Worm (Caenorhabditis elegans): ENCODE data around the gene srd-8.
A peak's percentile ranks its signal among the peaks of the same experiment; 100 is the strongest.

Gene srd-8

DNA sequence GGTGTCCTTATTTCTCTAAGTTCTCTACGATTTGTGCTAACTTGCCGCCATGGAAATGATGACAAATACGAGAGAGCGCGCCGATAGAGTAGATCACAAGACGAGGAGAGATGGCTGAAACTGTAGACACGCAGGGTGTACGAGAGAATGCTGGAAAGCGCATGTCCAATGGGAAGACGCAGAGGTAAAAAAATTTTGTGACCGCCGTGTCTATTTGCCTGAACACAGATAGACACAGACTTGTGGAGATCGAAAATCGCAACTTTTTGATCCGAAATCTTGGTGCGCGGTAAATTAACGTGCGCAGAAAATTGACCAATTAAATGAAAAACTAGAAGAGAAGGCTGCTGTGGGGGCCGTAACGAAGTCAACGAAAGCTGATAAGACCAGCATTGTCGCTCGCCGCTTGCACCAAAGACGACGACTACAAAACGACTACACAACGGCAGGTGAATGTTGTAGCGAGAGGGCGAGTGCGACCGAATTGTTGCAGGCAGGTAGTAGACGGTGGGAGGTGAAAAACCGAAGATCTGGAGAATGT lies 11.8 kb upstream of the srd-8 start (continued):
- TF ChIP-seq nhr-76 (tag; optimal IDR thresholded peaks at IDR 0.05) (no peak), R02D3.7 (tag; optimal IDR thresholded peaks at IDR 0.05) (peak; percentile 46), snpc-4 (tag; optimal IDR thresholded peaks at IDR 0.05) (peak; percentile 37), nhr-25 (tag; optimal IDR thresholded peaks at IDR 0.05) (peak; percentile 94), skn-1 (tag; optimal IDR thresholded peaks at IDR 0.05) (no peak), tbx-2 (tag; optimal IDR thresholded peaks at IDR 0.05) (peak; percentile 59), nhr-12 (tag; optimal IDR thresholded peaks at IDR 0.05) (no peak), lin-15B (tag; optimal IDR thresholded peaks at IDR 0.05) (peak; percentile 62), nfya-1 (tag; optimal IDR thresholded peaks at IDR 0.05; ENCODE audit: insufficient read depth) (peak; percentile 84), fkh-2 (tag; optimal IDR thresholded peaks at IDR 0.05) (no peak)

DNA sequence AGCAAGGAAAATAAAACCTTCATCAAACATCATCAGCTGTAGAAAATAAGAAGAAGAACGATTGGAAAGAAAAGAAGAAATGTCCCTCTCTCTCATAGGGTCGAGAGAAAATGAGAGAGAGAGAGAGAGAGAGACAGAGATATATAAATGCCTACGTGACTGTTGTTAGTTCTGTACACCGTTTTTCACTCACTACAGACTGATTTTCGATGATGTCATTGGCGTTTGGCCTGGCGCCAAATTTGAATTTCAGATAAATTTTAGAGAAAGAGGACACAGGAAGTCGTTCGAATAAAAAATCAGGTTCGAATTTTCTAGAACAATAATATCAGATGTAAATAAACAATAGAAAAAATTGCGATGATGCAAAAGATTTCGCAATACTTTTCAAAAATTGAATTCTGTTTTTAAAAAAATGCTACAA lies 10.6 kb upstream of the srd-8 start:
- TF ChIP-seq ztf-4 (tag; optimal IDR thresholded peaks at IDR 0.05) = no peak
- TF ChIP-seq nhr-76 (tag; optimal IDR thresholded peaks at IDR 0.05) = no peak
- no peak for TF ChIP-seq unc-62 (GFP tag; optimal IDR thresholded peaks at IDR 0.05)
- no peak for TF ChIP-seq fkh-2 (tag; optimal IDR thresholded peaks at IDR 0.05)
- TF ChIP-seq snpc-4 (tag; optimal IDR thresholded peaks at IDR 0.05) = no peak
- TF ChIP-seq nhr-43 (tag; optimal IDR thresholded peaks at IDR 0.05; ENCODE audit: poor library complexity, severe bottlenecking) = peak; percentile 87
- TF ChIP-seq tbx-2 (tag; optimal IDR thresholded peaks at IDR 0.05) = no peak
- TF ChIP-seq nhr-11 (tag; optimal IDR thresholded peaks at IDR 0.05) = no peak
- peak in 1 of 3 experiments; percentile 5 for TF ChIP-seq elt-3 (tag; optimal IDR thresholded peaks at IDR 0.05)
- TF ChIP-seq elt-1 (tag; optimal IDR thresholded peaks at IDR 0.05) = no peak
- peak; percentile 49 for TF ChIP-seq R02D3.7 (tag; optimal IDR thresholded peaks at IDR 0.05)
- peak; percentile 29 for TF ChIP-seq egl-27 (tag; optimal IDR thresholded peaks at IDR 0.05)
- TF ChIP-seq lin-39 (tag; optimal IDR thresholded peaks at IDR 0.05) = no peak
- no peak for TF ChIP-seq nhr-12 (tag; optimal IDR thresholded peaks at IDR 0.05)
- no peak for TF ChIP-seq nhr-77 (tag; optimal IDR thresholded peaks at IDR 0.05)
- TF ChIP-seq ceh-82 (tag; optimal IDR thresholded peaks at IDR 0.05) = no peak
- TF ChIP-seq ztf-11 (tag; optimal IDR thresholded peaks at IDR 0.05) = no peak
- TF ChIP-seq fos-1 (tag; optimal IDR thresholded peaks at IDR 0.05) = no peak
- TF ChIP-seq aly-2 (tag; optimal IDR thresholded peaks at IDR 0.05) = no peak
- peak; percentile 51 for TF ChIP-seq elt-2 (tag; optimal IDR thresholded peaks at IDR 0.05)
- TF ChIP-seq daf-12 (tag; optimal IDR thresholded peaks at IDR 0.05) = no peak
- TF ChIP-seq nhr-28 (tag; optimal IDR thresholded peaks at IDR 0.05) = no peak
- no peak for TF ChIP-seq ama-1 (optimal IDR thresholded peaks at IDR 0.05)
- no peak for TF ChIP-seq nhr-67 (tag; optimal IDR thresholded peaks at IDR 0.05)
- TF ChIP-seq fkh-10 (GFP tag; optimal IDR thresholded peaks at IDR 0.05) = no peak
- TF ChIP-seq pha-4 (tag; optimal IDR thresholded peaks at IDR 0.05) = peak; percentile 24
- TF ChIP-seq ceh-16 (tag; optimal IDR thresholded peaks at IDR 0.05) = no peak
- no peak for TF ChIP-seq hmg-11 (tag; optimal IDR thresholded peaks at IDR 0.05)
- TF ChIP-seq pqm-1 (tag; optimal IDR thresholded peaks at IDR 0.05) = peak; percentile 72
- no peak for TF ChIP-seq mdl-1 (tag; optimal IDR thresholded peaks at IDR 0.05)
- TF ChIP-seq nhr-25 (tag; optimal IDR thresholded peaks at IDR 0.05) = peak; percentile 84
- no peak for TF ChIP-seq skn-1 (tag; optimal IDR thresholded peaks at IDR 0.05)
- no peak for TF ChIP-seq zag-1 (tag; optimal IDR thresholded peaks at IDR 0.05)
- no peak for TF ChIP-seq sea-2 (GFP tag; optimal IDR thresholded peaks at IDR 0.05)
- no peak for TF ChIP-seq unc-39 (tag; optimal IDR thresholded peaks at IDR 0.05)
- TF ChIP-seq nhr-23 (tag; optimal IDR thresholded peaks at IDR 0.05) = peak; percentile 87
- peak; percentile 46 for TF ChIP-seq nfya-1 (tag; optimal IDR thresholded peaks at IDR 0.05; ENCODE audit: insufficient read depth)
- TF ChIP-seq lsy-12 (tag; optimal IDR thresholded peaks at IDR 0.05) = peak; percentile 36
- TF ChIP-seq ceh-9 (tag; optimal IDR thresholded peaks at IDR 0.05) = no peak
- TF ChIP-seq egl-5 (tag; optimal IDR thresholded peaks at IDR 0.05) = no peak
- peak; percentile 66 for TF ChIP-seq jun-1 (tag; optimal IDR thresholded peaks at IDR 0.05)
- no peak for TF ChIP-seq ZK546.5 (tag; optimal IDR thresholded peaks at IDR 0.05)
- TF ChIP-seq eor-1 (tag; optimal IDR thresholded peaks at IDR 0.05) = no peak
- TF ChIP-seq lin-15B (tag; optimal IDR thresholded peaks at IDR 0.05) = peak; percentile 94
- no peak for TF ChIP-seq nhr-237 (tag; optimal IDR thresholded peaks at IDR 0.05)
- no peak for TF ChIP-seq ceh-28 (tag; optimal IDR thresholded peaks at IDR 0.05)
- no peak for TF ChIP-seq mml-1 (tag; optimal IDR thresholded peaks at IDR 0.05)
